Fruit fly (Drosophila melanogaster) whole organism, embryonic: ENCODE results near the gene CG13965.
A peak's percentile ranks its signal among the peaks of the same experiment; 100 is the strongest.

Experiments used
- B-H1 ChIP-seq: fragments of 200-800 bp; sonication (Bioruptor generic); IDR thresholded peaks from 3 replicates; pipeline ENCODE4 v1.3.6; 2022; ENCODE audit warnings: missing biosample characterization, missing genetic modification characterization
- Blimp-1 ChIP-seq: fragments of 200-800 bp; sonication (Bioruptor generic); optimal IDR thresholded peaks from 3 replicates; lab custom pipeline; 2018; ENCODE audit warnings: missing biosample characterization, missing genetic modification characterization, mild to moderate bottlenecking, moderate library complexity, missing genetic modification reagents
- CG10274 ChIP-seq: fragments of 200-800 bp; sonication (Bioruptor generic); optimal IDR thresholded peaks from 3 replicates; lab custom pipeline; 2017; ENCODE audit warnings: missing biosample characterization, mild to moderate bottlenecking, missing genetic modification characterization
- CG10321 ChIP-seq: fragments of 200-800 bp; sonication (Bioruptor generic); IDR thresholded peaks from 2 replicates; pipeline ENCODE4 v1.3.6; 2022; ENCODE audit warnings: missing biosample characterization, missing genetic modification characterization
- CG11504 ChIP-seq: fragments of 200-800 bp; sonication (Bioruptor generic); optimal IDR thresholded peaks from 3 replicates; lab custom pipeline; 2019; ENCODE audit warnings: missing biosample characterization, mild to moderate bottlenecking, missing genetic modification characterization, moderate library complexity
- CG13296 ChIP-seq: fragments of 200-800 bp; sonication (Bioruptor generic); optimal IDR thresholded peaks from 3 replicates; lab custom pipeline; 2018; ENCODE audit warnings: missing biosample characterization, mild to moderate bottlenecking, missing genetic modification characterization
- CG1529 ChIP-seq: fragments of 200-800 bp; sonication (Bioruptor generic); optimal IDR thresholded peaks from 3 replicates; lab custom pipeline; 2018; ENCODE audit warnings: missing biosample characterization, missing genetic modification characterization
- CG15601 ChIP-seq: fragments of 200-800 bp; sonication (Bioruptor generic); optimal IDR thresholded peaks from 3 replicates; lab custom pipeline; 2019; ENCODE audit warnings: missing biosample characterization, mild to moderate bottlenecking, missing genetic modification characterization, moderate library complexity
- CG16813 ChIP-seq: fragments of 200-800 bp; sonication (Bioruptor generic); IDR thresholded peaks from 3 replicates; pipeline ENCODE4 v1.3.6; 2022; ENCODE audit warnings: missing biosample characterization, missing genetic modification characterization; ENCODE audit not compliant: partially characterized antibody
- CG1792 ChIP-seq: fragments of 200-800 bp; sonication (Bioruptor generic); optimal IDR thresholded peaks from 2 replicates; lab custom pipeline; 2016; ENCODE audit warnings: missing biosample characterization, missing genetic modification characterization
- CG2875 ChIP-seq: fragments of 200-800 bp; sonication (Bioruptor generic); optimal IDR thresholded peaks from 2 replicates; lab custom pipeline; 2017; ENCODE audit warnings: missing biosample characterization, mild to moderate bottlenecking, missing genetic modification characterization, missing genetic modification reagents
- CG30020 ChIP-seq: fragments of 200-800 bp; optimal IDR thresholded peaks from 2 replicates; lab custom pipeline; 2019; ENCODE audit warnings: missing biosample characterization, mild to moderate bottlenecking, missing genetic modification characterization, moderate library complexity
- CG7357 ChIP-seq: fragments of 200-800 bp; sonication (Bioruptor generic); IDR thresholded peaks from 3 replicates; pipeline ENCODE4 v1.3.6; 2022; ENCODE audit warnings: missing biosample characterization, missing genetic modification characterization
- CG8281 ChIP-seq: fragments of 200-800 bp; sonication (Bioruptor generic); optimal IDR thresholded peaks from 2 replicates; lab custom pipeline; 2018; ENCODE audit warnings: missing biosample characterization, mild to moderate bottlenecking, missing genetic modification characterization, moderate library complexity
- CG8290 ChIP-seq, 3 experiments: fragments of 200-800 bp; sonication (Bioruptor generic); optimal IDR thresholded peaks; 2 replicates each; lab custom pipeline; 2016 to 2019; ENCODE audit warnings: missing biosample characterization in 3 of 3, missing genetic modification characterization in 3 of 3, mild to moderate bottlenecking in 2 of 3, moderate library complexity in 1 of 3
- CoRest ChIP-seq: fragments of 200-800 bp; sonication (Bioruptor generic); optimal IDR thresholded peaks from 3 replicates; lab custom pipeline; 2018; ENCODE audit warnings: missing biosample characterization, mild to moderate bottlenecking, missing genetic modification characterization, moderate library complexity
- Dek ChIP-seq: fragments of 200-800 bp; sonication (Bioruptor generic); optimal IDR thresholded peaks from 3 replicates; lab custom pipeline; 2019; ENCODE audit warnings: missing biosample characterization, mild to moderate bottlenecking, missing genetic modification characterization, moderate library complexity
- Dfd ChIP-seq, 2 experiments: fragments of >200 bp; optimal IDR thresholded peaks; 2 replicates each; lab custom pipeline; 2017; ENCODE audit warnings: missing biosample characterization in 2 of 2, missing genetic modification characterization in 2 of 2
- Dll ChIP-seq: fragments of 200-800 bp; sonication (Bioruptor generic); IDR thresholded peaks from 4 replicates; pipeline ENCODE4 v1.3.6; 2022; ENCODE audit warnings: missing biosample characterization, missing genetic modification characterization; ENCODE audit not compliant: partially characterized antibody
- Doc3 ChIP-seq: fragments of 200-800 bp; sonication (Bioruptor generic); IDR thresholded peaks from 3 replicates; pipeline ENCODE4 v1.3.6; 2022; ENCODE audit warnings: missing biosample characterization, missing genetic modification characterization; ENCODE audit not compliant: partially characterized antibody
- H15 ChIP-seq: fragments of 200-800 bp; sonication (Bioruptor generic); IDR thresholded peaks from 3 replicates; pipeline ENCODE4 v1.3.6; 2022; ENCODE audit warnings: missing biosample characterization, missing genetic modification characterization
- H2.0 ChIP-seq: fragments of 200-800 bp; sonication (Bioruptor generic); IDR thresholded peaks from 2 replicates; pipeline ENCODE4 v1.3.6; 2022; ENCODE audit warnings: missing biosample characterization, missing genetic modification characterization
- Hr3 ChIP-seq: fragments of 200-800 bp; sonication (Bioruptor generic); optimal IDR thresholded peaks from 3 replicates; lab custom pipeline; 2016; ENCODE audit warnings: missing biosample characterization, missing genetic modification characterization
- Max ChIP-seq: fragments of 200-800 bp; sonication (Bioruptor generic); optimal IDR thresholded peaks from 2 replicates; lab custom pipeline; 2016; ENCODE audit warnings: missing biosample characterization, mild to moderate bottlenecking, missing genetic modification characterization
- Med ChIP-seq: fragments of 200-800 bp; sonication (Bioruptor generic); peaks from one replicate; lab custom pipeline; 2016; ENCODE audit warnings: missing biosample characterization, missing genetic modification characterization, mild to moderate bottlenecking, inconsistent platforms, moderate library complexity
- NK7.1 ChIP-seq: fragments of 200-800 bp; sonication (Bioruptor generic); optimal IDR thresholded peaks from 3 replicates; lab custom pipeline; 2016; ENCODE audit warnings: missing biosample characterization, missing genetic modification characterization
- Spps ChIP-seq: fragments of 200-800 bp; sonication (Bioruptor generic); optimal IDR thresholded peaks from 2 replicates; lab custom pipeline; 2018; ENCODE audit warnings: missing biosample characterization, mild to moderate bottlenecking, missing genetic modification characterization
- Xrp1 ChIP-seq: fragments of 200-800 bp; sonication (Bioruptor generic); IDR thresholded peaks from 2 replicates; pipeline ENCODE4 v1.3.6; 2022; ENCODE audit warnings: missing biosample characterization, missing genetic modification characterization
- YL-1 ChIP-seq: fragments of 200-800 bp; sonication (Bioruptor generic); optimal IDR thresholded peaks from 3 replicates; lab custom pipeline; 2017; ENCODE audit warnings: missing biosample characterization, mild to moderate bottlenecking, missing genetic modification characterization
- cato ChIP-seq: fragments of 200-800 bp; sonication (Bioruptor generic); optimal IDR thresholded peaks from 2 replicates; lab custom pipeline; 2016; ENCODE audit warnings: missing biosample characterization, missing genetic modification characterization, borderline replicate concordance
- crc ChIP-seq: fragments of 200-800 bp; sonication (Bioruptor generic); optimal IDR thresholded peaks from 2 replicates; lab custom pipeline; 2016; ENCODE audit warnings: missing biosample characterization, missing genetic modification characterization
- fu2 ChIP-seq: fragments of 200-800 bp; sonication (Bioruptor generic); optimal IDR thresholded peaks from 2 replicates; lab custom pipeline; 2016; ENCODE audit warnings: missing biosample characterization, missing genetic modification characterization
- gce ChIP-seq: fragments of 200-800 bp; sonication (Bioruptor generic); IDR thresholded peaks from 3 replicates; pipeline ENCODE4 v1.3.6; 2022; ENCODE audit warnings: missing biosample characterization, missing genetic modification characterization
- grau ChIP-seq: fragments of 200-800 bp; optimal IDR thresholded peaks from 3 replicates; lab custom pipeline; 2019; ENCODE audit warnings: missing biosample characterization, mild to moderate bottlenecking, missing genetic modification characterization, moderate library complexity
- gsb-n ChIP-seq: fragments of 200-800 bp; sonication (Bioruptor generic); optimal IDR thresholded peaks from 3 replicates; lab custom pipeline; 2018; ENCODE audit warnings: missing biosample characterization, mild to moderate bottlenecking, missing genetic modification characterization
- lab ChIP-seq: fragments of 200-800 bp; sonication (Bioruptor generic); optimal IDR thresholded peaks from 3 replicates; lab custom pipeline; 2017; ENCODE audit warnings: missing biosample characterization, missing genetic modification characterization, mild to moderate bottlenecking, moderate library complexity, missing genetic modification reagents
- lola ChIP-seq, 3 experiments: fragments of >200 bp in 2 of 3; fragments of 200-800 bp in 1 of 3; sonication (Bioruptor generic) in 1 of 3; optimal IDR thresholded peaks; 2 replicates each; lab custom pipeline; 2017 to 2019; ENCODE audit warnings: missing biosample characterization in 3 of 3, missing genetic modification characterization in 3 of 3, mild to moderate bottlenecking in 1 of 3, moderate library complexity in 1 of 3
- nmo ChIP-seq: fragments of 200-800 bp; sonication (Bioruptor generic); optimal IDR thresholded peaks from 2 replicates; lab custom pipeline; 2018; ENCODE audit warnings: missing biosample characterization, mild to moderate bottlenecking, missing genetic modification characterization, moderate library complexity
- sc ChIP-seq, 3 experiments: fragments of >200 bp in 2 of 3; fragments of 200-800 bp in 1 of 3; sonication (Bioruptor generic) in 1 of 3; optimal IDR thresholded peaks; 2 replicates in 2 of 3; 3 replicates in 1 of 3; lab custom pipeline; 2017; ENCODE audit warnings: mild to moderate bottlenecking in 1 of 3, missing biosample characterization in 1 of 3, missing genetic modification characterization in 1 of 3, missing genetic modification reagents in 1 of 3
- sens ChIP-seq: fragments of 200-800 bp; sonication (Bioruptor generic); peaks from one replicate; lab custom pipeline; 2016; ENCODE audit warnings: missing biosample characterization, missing genetic modification characterization
- slbo ChIP-seq: fragments of 200-800 bp; sonication (Bioruptor generic); IDR thresholded peaks from 2 replicates; pipeline ENCODE4 v1.3.6; 2022; ENCODE audit warnings: missing biosample characterization, missing genetic modification characterization
- sna ChIP-seq: fragments of 200-800 bp; sonication (Bioruptor generic); IDR thresholded peaks from 2 replicates; pipeline ENCODE4 v1.3.6; 2022; ENCODE audit warnings: missing biosample characterization, missing genetic modification characterization; ENCODE audit not compliant: partially characterized antibody
- so ChIP-seq: fragments of 200-800 bp; sonication (Bioruptor generic); IDR thresholded peaks from 3 replicates; pipeline ENCODE4 v1.3.6; 2022; ENCODE audit warnings: missing biosample characterization, missing genetic modification characterization
- sr ChIP-seq: fragments of 200-800 bp; sonication (Bioruptor generic); IDR thresholded peaks from 3 replicates; pipeline ENCODE4 v1.3.6; 2022; ENCODE audit warnings: missing biosample characterization, missing genetic modification characterization
- tx ChIP-seq: fragments of 200-800 bp; sonication (Bioruptor generic); optimal IDR thresholded peaks from 2 replicates; lab custom pipeline; 2016; ENCODE audit warnings: missing biosample characterization, missing genetic modification characterization

CG13965 gene

dm6 chr2L:19963836-19964235 is 1.7 kb upstream of the CG13965 start, which contains the start of gene CG10680:
TSS of gene CG10680 (plus strand) at chr2L:19964136.
- TF ChIP-seq CG7357 (GFP tag; lab: Robert Waterston, UW) (no peak), grau (tag; lab: Kevin White, UChicago) (no peak), CG11504 (no peak), CG8281 (no peak), Blimp-1 (GFP tag; lab: Kevin White, UChicago) (no peak), slbo (GFP tag; lab: Robert Waterston, UW) (no peak), Xrp1 (GFP tag; lab: Robert Waterston, UW) (no peak), tx (no peak), Max (GFP tag; lab: Kevin White, UChicago) (no peak), lab (GFP tag; lab: Kevin White, UChicago) (no peak), Hr3 (no peak), so (no peak)

- TF ChIP-seq CG2875 (no peak), Med (GFP tag; lab: Kevin White, UChicago) (peak; percentile 42), sens (GFP tag; lab: Kevin White, UChicago) (peak; percentile 13)
Measured at dm6 chr2L:19961585-19961984, 567 bp downstream of the CG13965 start, which contains the start of gene CG42866. TSS of gene CG42866 (minus strand) at chr2L:19961685.

dm6 chr2L:19960930-19961329 is 1.2 kb downstream of the CG13965 start, which contains the start of gene CG34051:
TSS of gene CG34051 (minus strand) at chr2L:19961030.
- TF ChIP-seq lola (GFP tag; optimal IDR thresholded peaks at IDR 0.05; lab: Kevin White, UChicago) (no peak), NK7.1 (no peak), CG1529 (GFP tag; lab: Kevin White, UChicago) (no peak), CG13296 (GFP tag; lab: Kevin White, UChicago) (no peak), CG1792 (GFP tag; lab: Kevin White, UChicago) (no peak), Spps (tag; lab: Kevin White, UChicago) (no peak), CG10321 (GFP tag; lab: Robert Waterston, UW) (no peak), sna (GFP tag; lab: Robert Waterston, UW) (no peak), sc (optimal IDR thresholded peaks at IDR 0.05; lab: Kevin White, UChicago) (no peak), sc (GFP tag; optimal IDR thresholded peaks at IDR 0.05; lab: Kevin White, UChicago) (no peak), CG8290 (GFP tag; optimal IDR thresholded peaks at IDR 0.05; lab: Kevin White, UChicago) (no peak), CG8290 (tag; optimal IDR thresholded peaks at IDR 0.05; lab: Kevin White, UChicago) (no peak), sr (GFP tag; lab: Robert Waterston, UW) (no peak), Dfd (GFP tag; optimal IDR thresholded peaks at IDR 0.05; lab: Kevin White, UChicago) (no peak), nmo (GFP tag; lab: Kevin White, UChicago) (no peak), fu2 (GFP tag; lab: Kevin White, UChicago) (no peak), B-H1 (GFP tag; lab: Robert Waterston, UW) (no peak), H15 (no peak), YL-1 (no peak), CG7357 (GFP tag; lab: Robert Waterston, UW) (no peak), CG10274 (GFP tag; lab: Kevin White, UChicago) (no peak), H2.0 (GFP tag; lab: Robert Waterston, UW) (no peak)
- TF ChIP-seq, all 482 proteins: peak for 0

- TF ChIP-seq CG1529 (GFP tag; lab: Kevin White, UChicago) (no peak), Dll (GFP tag; lab: Robert Waterston, UW) (peak; percentile 73), Doc3 (GFP tag; lab: Robert Waterston, UW) (peak; percentile 60; the same call in 2 of the 3 replicates), CG15601 (peak; percentile 48), CoRest (tag; lab: Kevin White, UChicago) (peak; percentile 11), gsb-n (tag; lab: Kevin White, UChicago) (peak; percentile 27), CG16813 (GFP tag; lab: Robert Waterston, UW) (peak; percentile 65), gce (GFP tag; lab: Robert Waterston, UW) (no peak), Dek (tag; lab: Kevin White, UChicago) (peak; percentile 44), crc (GFP tag; lab: Kevin White, UChicago) (no peak), cato (no peak), CG30020 (tag; lab: Kevin White, UChicago) (peak; percentile 43)
Measured at dm6 chr2L:19958520-19959161, 3.5 kb downstream of the CG13965 start, which contains the start of gene COX4. TSS of gene COX4 (plus strand) at chr2L:19958713.
